Worm (Caenorhabditis elegans) whole organism, early embryonic: ENCODE results near the gene mrck-1.

Experiments used
- B0310.2 ChIP-seq: sonication (generic microtip); optimal IDR thresholded peaks from 2 replicates; lab custom pipeline; 2016; ENCODE audit warnings: mild to moderate bottlenecking, missing genetic modification characterization, missing compliant biosample characterization
- F13C5.2 ChIP-seq: sonication (generic microtip); optimal IDR thresholded peaks from 2 replicates; lab custom pipeline; 2017; ENCODE audit warnings: mild to moderate bottlenecking, missing genetic modification characterization, inconsistent platforms, missing compliant biosample characterization
- aly-1 ChIP-seq: sonication (generic microtip); optimal IDR thresholded peaks from 2 replicates; lab custom pipeline; 2016; ENCODE audit warnings: missing genetic modification characterization, missing compliant biosample characterization
- ama-1 ChIP-seq: fragments of 150-350 bp; optimal IDR thresholded peaks from 2 replicates; lab custom pipeline; 2014
- ceh-13 ChIP-seq: fragments of 200-800 bp; sonication (Bioruptor generic); optimal IDR thresholded peaks from 2 replicates; lab custom pipeline; 2018; ENCODE audit warnings: mild to moderate bottlenecking, missing genetic modification characterization, missing compliant biosample characterization
- ceh-36 ChIP-seq: sonication (generic microtip); optimal IDR thresholded peaks from 2 replicates; lab custom pipeline; 2016; ENCODE audit warnings: missing genetic modification characterization, inconsistent platforms, missing compliant biosample characterization
- ets-7 ChIP-seq: sonication (generic microtip); optimal IDR thresholded peaks from 2 replicates; lab custom pipeline; 2016; ENCODE audit warnings: missing genotype, missing genetic modification characterization, missing compliant biosample characterization
- flt-1 ChIP-seq: fragments of 200-800 bp; sonication (Bioruptor generic); IDR thresholded peaks from 2 replicates; pipeline ENCODE4 v1.3.6; 2022; ENCODE audit warnings: missing genetic modification characterization, missing compliant biosample characterization
- hmbx-1 ChIP-seq: sonication (generic microtip); optimal IDR thresholded peaks from 2 replicates; lab custom pipeline; 2016; ENCODE audit warnings: mild to moderate bottlenecking, missing genetic modification characterization, missing compliant biosample characterization
- hmg-4 ChIP-seq: fragments of 200-800 bp; sonication (Bioruptor generic); optimal IDR thresholded peaks from 2 replicates; lab custom pipeline; 2018; ENCODE audit warnings: mild to moderate bottlenecking, missing genetic modification characterization, missing compliant biosample characterization
- hnd-1 ChIP-seq: sonication (generic microtip); optimal IDR thresholded peaks from 2 replicates; lab custom pipeline; 2016; ENCODE audit warnings: missing genetic modification characterization, missing compliant biosample characterization
- pes-1 ChIP-seq: fragments of 200-800 bp; sonication (Bioruptor generic); IDR thresholded peaks from 2 replicates; pipeline ENCODE4 v1.3.6; 2022; ENCODE audit warnings: missing genetic modification reagents, missing genetic modification characterization, missing compliant biosample characterization
- scrt-1 ChIP-seq: fragments of 200-800 bp; sonication (Bioruptor generic); IDR thresholded peaks from 2 replicates; pipeline ENCODE4 v1.3.6; 2022; ENCODE audit warnings: missing genetic modification characterization, missing compliant biosample characterization
- sea-1 ChIP-seq: fragments of 200-800 bp; sonication (Bioruptor generic); conservative IDR thresholded peaks from 2 replicates; pipeline ENCODE4 v1.3.6; 2022; ENCODE audit warnings: missing genetic modification characterization, missing compliant biosample characterization
- tbx-11 ChIP-seq: fragments of 200-800 bp; sonication (Bioruptor generic); IDR thresholded peaks from 2 replicates; pipeline ENCODE4 v1.3.6; 2022; ENCODE audit warnings: missing genetic modification characterization, missing compliant biosample characterization
- tbx-37 ChIP-seq: fragments of 200-800 bp; sonication (Bioruptor generic); conservative IDR thresholded peaks from 2 replicates; pipeline ENCODE4 v1.3.6; 2022; ENCODE audit warnings: missing genetic modification reagents, missing genetic modification characterization, missing compliant biosample characterization
- tra-4 ChIP-seq: sonication (generic microtip); optimal IDR thresholded peaks from 2 replicates; lab custom pipeline; 2017; ENCODE audit warnings: missing genetic modification characterization, missing compliant biosample characterization

mrck-1 gene

DNA sequence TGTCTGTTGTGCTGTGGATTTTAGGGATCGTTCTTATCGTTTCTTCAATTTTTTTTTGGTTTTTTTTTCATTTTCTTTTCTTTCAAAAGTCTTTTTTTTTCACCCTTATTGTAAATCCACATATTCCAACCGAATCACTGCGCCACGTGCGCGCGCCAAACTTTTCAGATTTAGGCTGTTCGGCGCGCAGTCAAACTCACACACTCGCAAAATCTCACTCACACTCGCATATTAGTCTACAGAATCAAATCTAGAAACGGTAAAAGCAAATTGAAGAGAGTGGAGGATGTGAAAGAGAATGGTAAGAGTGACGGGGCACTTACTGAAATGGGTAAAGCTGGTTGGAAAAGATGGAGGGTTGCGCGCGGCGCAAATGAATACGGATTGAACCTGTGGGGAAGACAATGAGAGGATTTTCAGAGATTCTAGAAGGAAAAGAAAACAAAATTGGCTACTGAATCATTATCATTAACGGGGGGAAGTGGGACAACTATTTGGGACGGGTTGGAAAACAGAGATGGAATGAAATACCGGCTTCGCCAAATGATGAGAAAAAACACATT is 44.8 kb downstream of the mrck-1 start:
- TF ChIP-seq hmbx-1 (tag; lab: Kevin White, UChicago), result no peak
- TF ChIP-seq scrt-1 (GFP tag; lab: Robert Waterston, UW), result 0 out of 2 replicates have a peak, but pooled peaks have one; percentile 32
- TF ChIP-seq ama-1 (lab: Kevin White, UChicago), result no peak
- TF ChIP-seq tra-4 (tag; lab: Kevin White, UChicago), result peak; percentile 27

ce11 chrV:6221292-6221691 is 45.8 kb downstream of the mrck-1 start:
- no peak for TF ChIP-seq tra-4 (tag; lab: Kevin White, UChicago)
- no peak for TF ChIP-seq hmg-4 (GFP tag; lab: Kevin White, UChicago)
- no peak for TF ChIP-seq ceh-36 (tag; lab: Kevin White, UChicago)
- no peak for TF ChIP-seq ama-1 (lab: Kevin White, UChicago)
- no peak for TF ChIP-seq hnd-1 (tag; lab: Kevin White, UChicago)
- TF ChIP-seq sea-1, result no peak
- no peak for TF ChIP-seq tbx-11 (GFP tag; lab: Robert Waterston, UW)
- no peak for TF ChIP-seq aly-1 (tag; lab: Kevin White, UChicago)
- no peak for TF ChIP-seq ceh-13 (GFP tag; lab: Kevin White, UChicago)
- no peak for TF ChIP-seq flt-1 (GFP tag; lab: Robert Waterston, UW)
- TF ChIP-seq B0310.2 (tag; lab: Kevin White, UChicago), result no peak
- TF ChIP-seq hmbx-1 (tag; lab: Kevin White, UChicago), result no peak
- no peak for TF ChIP-seq ets-7 (tag; lab: Kevin White, UChicago)
- no peak for TF ChIP-seq pes-1 (GFP tag; lab: Robert Waterston, UW)
- no peak for TF ChIP-seq F13C5.2 (tag; lab: Kevin White, UChicago)
- no peak for TF ChIP-seq tbx-37 (GFP tag; lab: Robert Waterston, UW)
- no peak for TF ChIP-seq scrt-1 (GFP tag; lab: Robert Waterston, UW)

ce11 chrV:6220752-6221151 is 46.3 kb downstream of the mrck-1 start:
- TF ChIP-seq sea-1 (no peak), aly-1 (tag; lab: Kevin White, UChicago) (no peak), ets-7 (tag; lab: Kevin White, UChicago) (no peak), flt-1 (GFP tag; lab: Robert Waterston, UW) (no peak), pes-1 (GFP tag; lab: Robert Waterston, UW) (no peak), ceh-13 (GFP tag; lab: Kevin White, UChicago) (no peak), B0310.2 (tag; lab: Kevin White, UChicago) (no peak), ceh-36 (tag; lab: Kevin White, UChicago) (no peak), F13C5.2 (tag; lab: Kevin White, UChicago) (no peak), ama-1 (lab: Kevin White, UChicago) (no peak), tbx-37 (GFP tag; lab: Robert Waterston, UW) (no peak), hmbx-1 (tag; lab: Kevin White, UChicago) (no peak), tbx-11 (GFP tag; lab: Robert Waterston, UW) (no peak), tra-4 (tag; lab: Kevin White, UChicago) (no peak), hnd-1 (tag; lab: Kevin White, UChicago) (no peak)

DNA sequence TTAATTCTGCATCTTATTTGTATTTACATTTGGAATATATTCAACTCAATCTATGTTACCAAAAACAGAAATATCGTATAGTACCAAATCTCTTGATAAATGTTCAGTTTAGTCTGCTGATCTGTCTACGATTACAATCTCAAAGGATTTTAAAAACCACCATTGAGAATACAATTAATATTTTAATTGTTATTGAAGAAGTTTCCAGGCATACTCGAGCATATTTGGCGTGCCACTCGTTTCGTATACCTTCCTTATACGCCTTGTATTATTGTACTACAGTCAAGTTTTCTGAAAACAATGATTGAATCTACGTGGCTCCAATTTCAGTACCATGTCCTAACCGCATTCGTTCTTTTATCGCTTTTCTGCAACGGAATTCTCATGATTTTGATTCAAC is 49.3 kb downstream of the mrck-1 start, which contains the start of gene str-206:
Gene str-206, plus strand, starts transcription at position 301 of the 400 bp plus-strand sequence.
- TF ChIP-seq ceh-13 (GFP tag; lab: Kevin White, UChicago) (no peak), pes-1 (GFP tag; lab: Robert Waterston, UW) (no peak)

DNA sequence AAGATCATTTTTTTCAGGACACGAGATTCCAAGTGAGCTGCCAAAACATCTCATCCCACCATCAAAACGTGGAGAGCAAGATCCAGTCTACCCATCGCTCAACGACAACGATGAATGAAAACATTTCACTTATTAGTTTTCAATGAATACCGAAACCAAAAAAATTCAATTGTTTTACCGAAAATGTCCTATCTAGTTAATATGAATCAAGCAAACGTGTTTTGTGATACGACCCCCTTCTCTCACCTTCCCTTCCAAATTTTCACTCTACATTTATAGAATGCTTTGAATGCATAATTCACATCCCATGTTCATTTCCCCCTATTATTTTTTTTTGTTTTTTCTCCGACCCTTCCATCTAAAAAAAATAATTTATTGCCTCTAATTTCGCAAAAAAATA is 49.9 kb downstream of the mrck-1 start:
- no peak for TF ChIP-seq ama-1 (lab: Kevin White, UChicago)
- no peak for TF ChIP-seq hmg-4 (GFP tag; lab: Kevin White, UChicago)
- no peak for TF ChIP-seq sea-1
- TF ChIP-seq ceh-36 (tag; lab: Kevin White, UChicago), result no peak
- TF ChIP-seq pes-1 (GFP tag; lab: Robert Waterston, UW), result no peak
- no peak for TF ChIP-seq tbx-11 (GFP tag; lab: Robert Waterston, UW)
- no peak for TF ChIP-seq hmbx-1 (tag; lab: Kevin White, UChicago)
- TF ChIP-seq hnd-1 (tag; lab: Kevin White, UChicago), result no peak
- TF ChIP-seq tbx-37 (GFP tag; lab: Robert Waterston, UW), result no peak
- TF ChIP-seq ceh-13 (GFP tag; lab: Kevin White, UChicago), result no peak

DNA sequence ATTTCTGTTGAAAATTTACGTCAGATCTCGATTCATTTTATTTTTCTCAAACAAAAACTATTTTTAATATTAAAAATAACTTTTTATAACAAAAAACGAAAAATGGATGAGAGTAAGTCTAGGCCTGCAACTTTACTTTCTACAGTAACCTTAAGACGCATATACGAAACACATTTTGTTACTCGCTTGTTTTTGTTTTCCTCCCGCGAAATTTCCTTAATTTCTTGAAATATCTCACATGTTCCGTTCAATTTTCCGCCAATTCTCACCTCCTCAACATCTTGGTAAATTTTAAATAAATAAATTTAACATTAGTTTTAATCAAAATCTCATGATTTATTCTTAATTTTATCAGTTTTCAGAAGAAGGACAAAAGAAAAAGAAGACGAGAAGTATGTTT is 52.6 kb downstream of the mrck-1 start:
- no peak for TF ChIP-seq sea-1
- no peak for TF ChIP-seq ama-1 (lab: Kevin White, UChicago)
- no peak for TF ChIP-seq tbx-11 (GFP tag; lab: Robert Waterston, UW)
- TF ChIP-seq aly-1 (tag; lab: Kevin White, UChicago), result no peak
- TF ChIP-seq ets-7 (tag; lab: Kevin White, UChicago), result no peak
- no peak for TF ChIP-seq hmg-4 (GFP tag; lab: Kevin White, UChicago)
- TF ChIP-seq flt-1 (GFP tag; lab: Robert Waterston, UW), result no peak
- no peak for TF ChIP-seq tra-4 (tag; lab: Kevin White, UChicago)

ce11 chrV:6213845-6214244 is 53.2 kb downstream of the mrck-1 start:
- TF ChIP-seq tbx-37 (GFP tag; lab: Robert Waterston, UW), result no peak
- 0 out of 2 replicates have a peak, but pooled peaks have one; percentile 44 for TF ChIP-seq sea-1

ce11 chrV:6213216-6213735 is 53.8 kb downstream of the mrck-1 start:
- no peak for TF ChIP-seq ets-7 (tag; lab: Kevin White, UChicago)
- no peak for TF ChIP-seq tbx-37 (GFP tag; lab: Robert Waterston, UW)
- no peak for TF ChIP-seq tbx-11 (GFP tag; lab: Robert Waterston, UW)
- no peak for TF ChIP-seq hnd-1 (tag; lab: Kevin White, UChicago)
- TF ChIP-seq flt-1 (GFP tag; lab: Robert Waterston, UW), result no peak
- no peak for TF ChIP-seq pes-1 (GFP tag; lab: Robert Waterston, UW)
- TF ChIP-seq aly-1 (tag; lab: Kevin White, UChicago), result no peak
- TF ChIP-seq tra-4 (tag; lab: Kevin White, UChicago), result no peak
- no peak for TF ChIP-seq ceh-36 (tag; lab: Kevin White, UChicago)
- no peak for TF ChIP-seq sea-1
- TF ChIP-seq hmg-4 (GFP tag; lab: Kevin White, UChicago), result no peak
- TF ChIP-seq ceh-13 (GFP tag; lab: Kevin White, UChicago), result no peak
- TF ChIP-seq scrt-1 (GFP tag; lab: Robert Waterston, UW), result no peak
- TF ChIP-seq F13C5.2 (tag; lab: Kevin White, UChicago), result no peak
- no peak for TF ChIP-seq B0310.2 (tag; lab: Kevin White, UChicago)
- no peak for TF ChIP-seq ama-1 (lab: Kevin White, UChicago)
